Fruit fly (Drosophila melanogaster): ENCODE data around the gene Fuca.

dm6 chr3L:11540330-11540702, 17.8 kb upstream of the Fuca start:
- TF ChIP-seq ovo (GFP tag; optimal IDR thresholded peaks at IDR 0.05) (no peak), CG7045 (GFP tag; optimal IDR thresholded peaks at IDR 0.05) (no peak), CG33017 (tag; optimal IDR thresholded peaks at IDR 0.05) (no peak), Clk (GFP tag; optimal IDR thresholded peaks at IDR 0.05) (no peak), CG14711 (tag; optimal IDR thresholded peaks at IDR 0.05) (no peak), tj (GFP tag; optimal IDR thresholded peaks at IDR 0.05) (no peak), Mnt (GFP tag; optimal IDR thresholded peaks at IDR 0.05) (no peak), pad (GFP tag; optimal IDR thresholded peaks at IDR 0.05) (no peak), toe (GFP tag; optimal IDR thresholded peaks at IDR 0.05) (no peak)
